Worm (Caenorhabditis elegans): ENCODE measurements around the gene F35H10.5.

Gene F35H10.5

DNA sequence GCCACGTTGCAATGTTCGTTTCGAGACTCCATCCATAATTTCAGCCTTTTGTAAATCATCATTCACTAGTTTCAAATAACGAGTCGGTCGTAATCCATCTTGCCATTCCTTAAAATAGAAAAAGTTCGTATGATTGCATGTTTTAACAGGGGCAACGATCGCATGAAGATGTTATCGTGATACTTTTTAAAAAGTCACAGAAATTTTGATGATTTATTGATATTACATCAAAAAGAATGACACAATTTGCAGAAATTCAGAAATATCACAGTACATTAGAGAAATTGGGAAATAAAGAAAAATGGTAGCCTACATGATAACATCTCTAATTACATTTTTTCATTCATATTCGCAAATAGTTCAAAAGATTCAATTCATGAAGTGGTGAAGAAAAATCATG is 27.2 kb upstream of the F35H10.5 start:
- TF ChIP-seq tab-1 (GFP tag; IDR thresholded peaks at IDR 0.05) (no peak), med-1 (GFP tag; optimal IDR thresholded peaks at IDR 0.05; ENCODE audit: insufficient read depth) (no peak), ztf-23 (GFP tag; IDR thresholded peaks at IDR 0.05) (no peak), ztf-29 (GFP tag; IDR thresholded peaks at IDR 0.05) (no peak), T22C8.4 (GFP tag; IDR thresholded peaks at IDR 0.05) (no peak), ref-1 (GFP tag; conservative IDR thresholded peaks at IDR 0.05) (no peak), flt-1 (GFP tag; IDR thresholded peaks at IDR 0.05) (no peak), klf-2 (GFP tag; conservative IDR thresholded peaks at IDR 0.05) (no peak), cog-1 (tag; optimal IDR thresholded peaks at IDR 0.05) (no peak)

DNA sequence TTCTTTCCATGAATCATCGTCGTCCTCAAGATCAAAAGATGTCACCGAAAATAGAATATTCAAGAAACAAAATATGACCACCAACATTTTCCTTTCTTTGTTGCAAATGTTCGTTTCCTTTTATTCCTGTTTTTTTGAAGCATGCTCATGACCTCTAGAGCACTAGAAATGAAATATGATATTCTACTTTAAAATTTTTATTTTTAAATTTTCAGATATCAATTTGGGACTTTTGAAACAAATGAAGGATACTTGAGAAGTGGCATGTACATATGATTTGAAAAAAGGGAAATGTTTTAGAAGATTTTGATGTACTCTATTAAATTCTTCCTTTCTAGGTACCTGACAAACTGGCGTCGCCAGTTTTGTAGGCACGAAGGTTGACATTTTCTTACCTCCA is 25.3 kb upstream of the F35H10.5 start, which contains the start of gene K07H8.11:
K07H8.11 (minus strand) TSS at position 101 of the 400 bp plus-strand sequence.
- TF ChIP-seq T22C8.4 (GFP tag; IDR thresholded peaks at IDR 0.05), result no peak
- TF ChIP-seq tab-1 (GFP tag; IDR thresholded peaks at IDR 0.05), result no peak
- no peak for TF ChIP-seq ref-1 (GFP tag; conservative IDR thresholded peaks at IDR 0.05)
- TF ChIP-seq klf-2 (GFP tag; conservative IDR thresholded peaks at IDR 0.05), result no peak
- no peak for TF ChIP-seq ztf-29 (GFP tag; IDR thresholded peaks at IDR 0.05)
- TF ChIP-seq cog-1 (tag; optimal IDR thresholded peaks at IDR 0.05), result no peak
- no peak for TF ChIP-seq ztf-23 (GFP tag; IDR thresholded peaks at IDR 0.05)
- no peak for TF ChIP-seq med-1 (GFP tag; optimal IDR thresholded peaks at IDR 0.05; ENCODE audit: insufficient read depth)
- no peak for TF ChIP-seq flt-1 (GFP tag; IDR thresholded peaks at IDR 0.05)

- TF ChIP-seq ztf-29 (GFP tag; IDR thresholded peaks at IDR 0.05), result no peak
- no peak for TF ChIP-seq tab-1 (GFP tag; IDR thresholded peaks at IDR 0.05)
Observed at ce11 chrIV:8276609-8277008, 24.0 kb upstream of the F35H10.5 start, which contains the start of gene K07H8.12. K07H8.12 (minus strand) TSS chrIV:8276709.

DNA sequence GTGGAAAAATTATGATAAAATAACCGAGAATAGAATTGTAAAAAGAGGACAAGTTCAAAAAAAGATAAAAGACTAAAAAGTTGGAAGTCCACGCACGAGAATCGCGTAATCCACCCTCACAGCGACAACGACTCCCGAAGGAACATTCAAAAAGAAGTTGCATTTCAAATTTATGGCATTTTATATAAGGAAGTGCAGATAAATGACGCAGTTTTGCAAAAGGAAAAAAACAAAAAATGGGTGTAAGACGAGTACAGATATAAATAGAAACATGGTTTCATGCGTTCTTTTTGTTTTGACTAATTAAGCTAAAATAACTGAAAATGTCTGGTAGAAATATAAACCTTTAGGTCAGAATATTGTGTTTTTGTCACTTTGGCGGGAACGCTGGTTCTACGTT is 17.4 kb upstream of the F35H10.5 start:
- no peak for TF ChIP-seq ztf-23 (GFP tag; IDR thresholded peaks at IDR 0.05)
- TF ChIP-seq tab-1 (GFP tag; IDR thresholded peaks at IDR 0.05), result no peak
- TF ChIP-seq ref-1 (GFP tag; conservative IDR thresholded peaks at IDR 0.05), result no peak
- no peak for TF ChIP-seq klf-2 (GFP tag; conservative IDR thresholded peaks at IDR 0.05)
- TF ChIP-seq ztf-29 (GFP tag; IDR thresholded peaks at IDR 0.05), result no peak
- no peak for TF ChIP-seq flt-1 (GFP tag; IDR thresholded peaks at IDR 0.05)

- TF ChIP-seq T22C8.4 (GFP tag; IDR thresholded peaks at IDR 0.05) (no peak), ref-1 (GFP tag; conservative IDR thresholded peaks at IDR 0.05) (no peak), klf-2 (GFP tag; conservative IDR thresholded peaks at IDR 0.05) (no peak), flt-1 (GFP tag; IDR thresholded peaks at IDR 0.05) (no peak), ztf-29 (GFP tag; IDR thresholded peaks at IDR 0.05) (no peak), med-1 (GFP tag; optimal IDR thresholded peaks at IDR 0.05; ENCODE audit: insufficient read depth) (no peak), cog-1 (tag; optimal IDR thresholded peaks at IDR 0.05) (no peak), tab-1 (GFP tag; IDR thresholded peaks at IDR 0.05) (no peak), ztf-23 (GFP tag; IDR thresholded peaks at IDR 0.05) (no peak)
Observed at ce11 chrIV:8286352-8286751, 14.2 kb upstream of the F35H10.5 start, which contains the start of gene K07H8.9. K07H8.9 (minus strand) TSS chrIV:8286476.

DNA sequence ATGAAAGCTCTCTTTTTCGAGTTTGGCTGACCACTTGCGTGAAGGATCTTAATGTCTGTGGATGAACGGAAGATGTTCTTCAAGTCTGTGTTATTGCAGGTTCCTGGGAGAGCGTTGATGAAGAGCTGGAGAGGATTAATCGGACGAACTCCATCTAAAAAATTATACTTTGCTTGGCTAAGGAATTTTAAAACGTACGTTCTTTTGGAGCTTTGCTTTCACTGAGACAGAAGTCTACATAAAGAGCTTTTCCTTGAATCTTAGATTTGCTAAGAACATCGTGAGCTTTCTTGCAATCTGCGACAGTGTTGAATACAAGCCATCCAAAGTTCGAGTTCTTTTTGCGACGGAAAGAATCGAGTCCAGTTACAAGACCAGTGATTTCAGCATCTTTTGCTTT is 13.3 kb upstream of the F35H10.5 start:
- TF ChIP-seq ztf-29 (GFP tag; IDR thresholded peaks at IDR 0.05) (no peak), klf-2 (GFP tag; conservative IDR thresholded peaks at IDR 0.05) (no peak), flt-1 (GFP tag; IDR thresholded peaks at IDR 0.05) (no peak), ref-1 (GFP tag; conservative IDR thresholded peaks at IDR 0.05) (no peak), tab-1 (GFP tag; IDR thresholded peaks at IDR 0.05) (no peak), ztf-23 (GFP tag; IDR thresholded peaks at IDR 0.05) (no peak), T22C8.4 (GFP tag; IDR thresholded peaks at IDR 0.05) (no peak), med-1 (GFP tag; optimal IDR thresholded peaks at IDR 0.05; ENCODE audit: insufficient read depth) (no peak), cog-1 (tag; optimal IDR thresholded peaks at IDR 0.05) (no peak)

- no peak for TF ChIP-seq T22C8.4 (GFP tag; IDR thresholded peaks at IDR 0.05)
- TF ChIP-seq cog-1 (tag; optimal IDR thresholded peaks at IDR 0.05), result no peak
- TF ChIP-seq ztf-23 (GFP tag; IDR thresholded peaks at IDR 0.05), result no peak
- TF ChIP-seq flt-1 (GFP tag; IDR thresholded peaks at IDR 0.05), result no peak
- no peak for TF ChIP-seq ztf-29 (GFP tag; IDR thresholded peaks at IDR 0.05)
- no peak for TF ChIP-seq med-1 (GFP tag; optimal IDR thresholded peaks at IDR 0.05; ENCODE audit: insufficient read depth)
- no peak for TF ChIP-seq tab-1 (GFP tag; IDR thresholded peaks at IDR 0.05)
- no peak for TF ChIP-seq ref-1 (GFP tag; conservative IDR thresholded peaks at IDR 0.05)
- TF ChIP-seq klf-2 (GFP tag; conservative IDR thresholded peaks at IDR 0.05), result no peak
Observed at ce11 chrIV:8289105-8289504, 11.5 kb upstream of the F35H10.5 start.

DNA sequence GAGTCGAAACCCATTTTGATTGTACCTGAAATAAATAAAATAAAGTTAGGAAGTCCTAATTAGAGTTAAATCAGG is 11.2 kb upstream of the F35H10.5 start, which contains the start of gene nucl-1:
nucl-1 (minus strand) TSS at position 26 of the 75 bp plus-strand sequence.
- TF ChIP-seq med-1 (GFP tag; optimal IDR thresholded peaks at IDR 0.05; ENCODE audit: insufficient read depth) (no peak), ref-1 (GFP tag; conservative IDR thresholded peaks at IDR 0.05) (no peak), tab-1 (GFP tag; IDR thresholded peaks at IDR 0.05) (no peak)

DNA sequence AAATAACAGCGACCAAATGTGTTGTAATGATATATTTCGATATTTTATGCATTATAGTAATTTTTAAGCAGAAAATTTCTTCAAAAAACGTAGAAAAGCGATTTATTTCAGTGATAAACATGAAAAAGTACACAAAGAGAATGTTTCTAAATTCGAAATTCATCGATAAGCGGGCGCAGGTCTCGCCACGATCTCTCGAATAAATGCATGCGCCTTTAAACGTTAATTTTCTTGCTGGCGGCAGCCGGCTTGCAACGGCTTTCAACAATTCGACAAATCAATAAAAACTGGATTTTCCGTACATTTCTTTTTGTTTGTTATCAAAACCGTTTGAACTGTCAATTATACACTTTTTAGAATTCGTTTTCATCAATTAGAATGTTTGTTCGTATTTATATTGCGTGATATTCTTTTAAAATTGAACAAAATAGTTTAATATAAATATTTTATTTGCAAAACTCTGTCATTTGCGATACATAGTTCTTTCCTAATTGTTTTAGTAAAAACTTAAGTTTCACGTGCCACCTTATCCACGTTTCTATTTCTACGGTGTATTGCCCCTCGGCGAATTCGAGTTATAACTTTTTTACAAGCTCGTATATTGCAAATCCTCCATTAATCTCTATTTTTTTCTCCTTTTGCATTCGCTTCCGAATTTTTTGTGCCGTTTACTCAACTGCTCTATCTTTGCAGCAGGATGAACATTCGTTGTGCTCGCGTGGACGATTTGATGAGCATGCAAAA is 10.8 kb upstream of the F35H10.5 start, which contains the start of gene daf-31:
daf-31 (plus strand) TSS at position 694 of the 744 bp plus-strand sequence.
- TF ChIP-seq T22C8.4 (GFP tag; IDR thresholded peaks at IDR 0.05), result no peak
- 0 out of 2 replicates have a peak, but pooled peaks have one; percentile 39 for TF ChIP-seq ztf-29 (GFP tag; IDR thresholded peaks at IDR 0.05)
- TF ChIP-seq flt-1 (GFP tag; IDR thresholded peaks at IDR 0.05), result no peak
- TF ChIP-seq med-1 (GFP tag; optimal IDR thresholded peaks at IDR 0.05; ENCODE audit: insufficient read depth), result no peak

DNA sequence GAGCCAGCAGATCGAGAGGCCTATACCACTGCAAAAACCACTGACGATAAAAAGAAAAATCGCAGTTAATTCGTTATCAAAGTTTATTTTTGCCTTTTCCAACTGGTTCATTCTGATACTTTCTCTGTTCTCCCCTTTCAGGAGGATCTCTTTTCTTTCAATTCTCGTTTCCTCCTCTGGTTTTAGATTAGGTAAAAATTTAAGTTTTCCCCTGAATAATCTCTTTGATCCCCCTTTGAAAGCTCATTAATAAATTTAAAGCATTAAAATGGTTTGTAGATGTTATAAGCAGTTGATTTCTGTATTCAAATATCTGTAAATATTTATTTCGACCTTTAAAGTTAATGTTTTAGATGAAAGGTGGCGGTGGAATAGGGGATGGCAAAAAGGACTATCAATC is 9.3 kb upstream of the F35H10.5 start, which contains the start of gene K07H8.2:
K07H8.2 (plus strand) TSS at position 301 of the 400 bp plus-strand sequence.
- TF ChIP-seq ztf-23 (GFP tag; IDR thresholded peaks at IDR 0.05), result no peak
- TF ChIP-seq ztf-29 (GFP tag; IDR thresholded peaks at IDR 0.05), result no peak
- no peak for TF ChIP-seq klf-2 (GFP tag; conservative IDR thresholded peaks at IDR 0.05)
- TF ChIP-seq tab-1 (GFP tag; IDR thresholded peaks at IDR 0.05), result no peak

Data from whole organism, midembryonic.